Fruit fly (Drosophila melanogaster) whole organism, pupa: ENCODE measurements around the gene CheA7a.

Source experiments
- CG10348 ChIP-seq: fragments of 200-800 bp; sonication (Bioruptor generic); IDR thresholded peaks from 2 replicates; pipeline ENCODE4 v1.3.6; 2022; ENCODE audit warnings: missing biosample characterization, missing genetic modification characterization
- CG12605 ChIP-seq: fragments of 200-800 bp; sonication (Bioruptor generic); IDR thresholded peaks from 2 replicates; pipeline ENCODE4 v1.3.6; 2022; ENCODE audit warnings: missing biosample characterization, missing genetic modification characterization
- CG13204 ChIP-seq: fragments of 200-800 bp; sonication (Bioruptor generic); optimal IDR thresholded peaks from 2 replicates; lab custom pipeline; 2018; ENCODE audit warnings: missing biosample characterization, mild to moderate bottlenecking, missing genetic modification characterization, moderate library complexity
- CG14655 ChIP-seq: fragments of 200-800 bp; sonication (Bioruptor generic); optimal IDR thresholded peaks from 3 replicates; lab custom pipeline; 2017; ENCODE audit warnings: mild to moderate bottlenecking, missing biosample characterization, missing genetic modification reagents, missing genetic modification characterization
- CG15710 ChIP-seq: fragments of 200-800 bp; sonication (Bioruptor generic); optimal IDR thresholded peaks from 2 replicates; lab custom pipeline; 2018; ENCODE audit warnings: missing biosample characterization, mild to moderate bottlenecking, missing genetic modification characterization, moderate library complexity
- CG17806 ChIP-seq: fragments of 200-800 bp; sonication (Bioruptor generic); optimal IDR thresholded peaks from 2 replicates; lab custom pipeline; 2018; ENCODE audit warnings: missing biosample characterization, mild to moderate bottlenecking, missing genetic modification characterization, moderate library complexity
- CG32121 ChIP-seq: fragments of 200-800 bp; sonication (Bioruptor generic); IDR thresholded peaks from 2 replicates; pipeline ENCODE4 v1.3.6; 2022; ENCODE audit warnings: missing biosample characterization, missing genetic modification characterization
- CG34367 ChIP-seq: fragments of 200-800 bp; sonication (Bioruptor generic); optimal IDR thresholded peaks from 2 replicates; lab custom pipeline; 2018; ENCODE audit warnings: missing biosample characterization, mild to moderate bottlenecking, missing genetic modification characterization
- CG4496 ChIP-seq: fragments of 200-800 bp; sonication (Bioruptor generic); IDR thresholded peaks from 3 replicates; pipeline ENCODE4 v1.3.6; 2022; ENCODE audit warnings: missing biosample characterization, missing genetic modification characterization
- CG8159 ChIP-seq: fragments of 200-800 bp; sonication (Bioruptor generic); optimal IDR thresholded peaks from 3 replicates; lab custom pipeline; 2018; ENCODE audit warnings: missing biosample characterization, mild to moderate bottlenecking, missing genetic modification characterization, moderate library complexity
- CG8301 ChIP-seq: fragments of 200-800 bp; sonication (Bioruptor generic); optimal IDR thresholded peaks from 2 replicates; lab custom pipeline; 2018; ENCODE audit warnings: missing biosample characterization, mild to moderate bottlenecking, missing genetic modification characterization
- CG9948 ChIP-seq: fragments of 200-800 bp; sonication (Bioruptor generic); optimal IDR thresholded peaks from 2 replicates; lab custom pipeline; 2018; ENCODE audit warnings: missing biosample characterization, mild to moderate bottlenecking, missing genetic modification characterization, moderate library complexity
- D1 ChIP-seq: fragments of 200-800 bp; sonication (Bioruptor generic); optimal IDR thresholded peaks from 2 replicates; lab custom pipeline; 2018; ENCODE audit warnings: missing biosample characterization, mild to moderate bottlenecking, missing genetic modification characterization, moderate library complexity
- EcR ChIP-seq: fragments of 200-800 bp; sonication (Bioruptor generic); optimal IDR thresholded peaks from 3 replicates; lab custom pipeline; 2019; ENCODE audit warnings: missing biosample characterization, missing genetic modification characterization, mild to moderate bottlenecking, moderate library complexity, missing genetic modification reagents
- Ets98B ChIP-seq: fragments of 200-800 bp; sonication (Bioruptor generic); IDR thresholded peaks from 2 replicates; pipeline ENCODE4 v1.3.6; 2022; ENCODE audit warnings: missing biosample characterization, missing genetic modification characterization
- Pif1A ChIP-seq: fragments of 200-800 bp; sonication (Bioruptor generic); optimal IDR thresholded peaks from 3 replicates; lab custom pipeline; 2016; ENCODE audit warnings: missing biosample characterization, missing genetic modification characterization
- Pif1B ChIP-seq: fragments of 200-800 bp; sonication (Bioruptor generic); optimal IDR thresholded peaks from 3 replicates; lab custom pipeline; 2016; ENCODE audit warnings: missing biosample characterization, missing genetic modification characterization
- Snoo ChIP-seq: fragments of 200-800 bp; sonication (Bioruptor generic); optimal IDR thresholded peaks from 3 replicates; lab custom pipeline; 2017; ENCODE audit warnings: missing biosample characterization, mild to moderate bottlenecking, missing genetic modification characterization, inconsistent platforms
- fd96Ca ChIP-seq: fragments of 200-800 bp; sonication (Bioruptor generic); IDR thresholded peaks from 3 replicates; pipeline ENCODE4 v1.3.6; 2022; ENCODE audit warnings: missing biosample characterization, missing genetic modification characterization
- gl ChIP-seq: fragments of 200-800 bp; sonication (Bioruptor generic); optimal IDR thresholded peaks from 2 replicates; lab custom pipeline; 2018; ENCODE audit warnings: missing biosample characterization, mild to moderate bottlenecking, missing genetic modification characterization
- rn ChIP-seq: fragments of 200-800 bp; sonication (Bioruptor generic); IDR thresholded peaks from 2 replicates; pipeline ENCODE4 v1.3.6; 2022; ENCODE audit warnings: missing biosample characterization, missing genetic modification characterization

The CheA7a gene

dm6 chrX:7416953-7417352 lies 39.0 kb downstream of the CheA7a start, which contains the start of gene CG34337:
Gene CG34337, plus strand, starts transcription at chrX:7417253.
- TF ChIP-seq fd96Ca (GFP tag; lab: Robert Waterston, UW) (no peak), D1 (tag; lab: Kevin White, UChicago) (no peak), CG17806 (tag; lab: Kevin White, UChicago) (no peak), CG13204 (GFP tag; lab: Kevin White, UChicago) (no peak), Snoo (tag; lab: Kevin White, UChicago) (no peak), rn (GFP tag; lab: Robert Waterston, UW) (no peak), CG32121 (no peak), CG14655 (GFP tag; lab: Kevin White, UChicago) (no peak), CG10348 (GFP tag; lab: Robert Waterston, UW) (no peak), CG34367 (tag; lab: Kevin White, UChicago) (no peak), CG15710 (tag; lab: Kevin White, UChicago) (no peak), Ets98B (GFP tag; lab: Robert Waterston, UW) (no peak), Pif1A (GFP tag; lab: Kevin White, UChicago) (no peak), CG8159 (tag; lab: Kevin White, UChicago) (no peak), CG4496 (GFP tag; lab: Robert Waterston, UW) (no peak)
- TF ChIP-seq, all 21 proteins: peak for 0

DNA sequence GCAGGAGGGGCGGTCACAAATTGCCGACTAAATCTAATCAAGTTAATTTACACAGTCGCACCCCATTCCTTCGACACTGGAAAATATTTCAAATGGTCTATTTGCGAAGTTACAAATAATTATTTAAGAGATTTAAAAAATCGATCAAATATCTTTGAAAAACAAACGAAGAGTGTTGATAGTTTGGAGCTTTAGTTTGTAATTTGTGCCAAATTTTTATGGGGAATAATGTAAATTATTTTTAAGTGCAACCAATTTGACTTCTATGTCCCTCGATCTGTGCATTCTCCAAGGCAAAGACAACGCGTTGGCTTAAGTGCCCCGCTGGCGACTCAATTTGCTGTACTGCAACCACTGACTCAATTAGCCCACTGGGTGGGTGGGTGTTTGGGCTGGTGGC lies 39.9 kb downstream of the CheA7a start:
- TF ChIP-seq fd96Ca (GFP tag; lab: Robert Waterston, UW) (no peak), CG9948 (tag; lab: Kevin White, UChicago) (no peak), Pif1A (GFP tag; lab: Kevin White, UChicago) (no peak), CG34367 (tag; lab: Kevin White, UChicago) (no peak), CG4496 (GFP tag; lab: Robert Waterston, UW) (no peak), CG8301 (tag; lab: Kevin White, UChicago) (no peak), CG8159 (tag; lab: Kevin White, UChicago) (no peak), CG10348 (GFP tag; lab: Robert Waterston, UW) (no peak), CG12605 (GFP tag; lab: Robert Waterston, UW) (no peak), Pif1B (GFP tag; lab: Kevin White, UChicago) (no peak), Snoo (tag; lab: Kevin White, UChicago) (no peak), CG15710 (tag; lab: Kevin White, UChicago) (no peak), D1 (tag; lab: Kevin White, UChicago) (no peak), rn (GFP tag; lab: Robert Waterston, UW) (no peak), CG17806 (tag; lab: Kevin White, UChicago) (no peak), CG13204 (GFP tag; lab: Kevin White, UChicago) (no peak), CG14655 (GFP tag; lab: Kevin White, UChicago) (no peak), EcR (no peak)

DNA sequence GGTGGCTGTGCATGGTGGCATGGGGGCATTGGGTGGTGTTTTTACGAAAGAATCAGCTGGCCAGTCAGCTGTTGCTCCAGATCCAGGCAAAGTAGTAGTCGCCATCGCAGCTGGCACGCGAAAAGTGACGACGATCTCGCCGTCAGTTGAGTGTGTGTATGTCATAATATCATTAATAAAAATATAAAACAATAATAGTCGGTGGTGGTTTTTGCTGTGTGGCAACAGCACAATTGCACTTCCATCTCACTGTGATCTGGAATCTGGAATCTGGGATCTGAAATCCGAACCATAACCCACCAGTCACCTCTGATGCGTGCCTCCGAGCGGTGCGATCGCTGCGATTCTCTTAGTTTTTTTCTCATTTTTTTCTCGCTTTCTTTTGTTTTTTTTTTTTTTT lies 40.4 kb downstream of the CheA7a start, which contains the start of gene rumpel:
Gene rumpel (plus strand): TSS at position 301 of the 400 bp plus-strand sequence.
- TF ChIP-seq CG14655 (GFP tag; lab: Kevin White, UChicago) (no peak), gl (tag; lab: Kevin White, UChicago) (no peak), rn (GFP tag; lab: Robert Waterston, UW) (no peak), CG34367 (tag; lab: Kevin White, UChicago) (no peak), CG10348 (GFP tag; lab: Robert Waterston, UW) (no peak), CG9948 (tag; lab: Kevin White, UChicago) (no peak), Ets98B (GFP tag; lab: Robert Waterston, UW) (no peak), EcR (no peak)

- TF ChIP-seq CG32121 = no peak
- no peak for TF ChIP-seq CG8159 (tag; lab: Kevin White, UChicago)
- no peak for TF ChIP-seq gl (tag; lab: Kevin White, UChicago)
- TF ChIP-seq EcR = no peak
- no peak for TF ChIP-seq CG15710 (tag; lab: Kevin White, UChicago)
- no peak for TF ChIP-seq Snoo (tag; lab: Kevin White, UChicago)
- no peak for TF ChIP-seq Ets98B (GFP tag; lab: Robert Waterston, UW)
- TF ChIP-seq CG14655 (GFP tag; lab: Kevin White, UChicago) = no peak
- no peak for TF ChIP-seq CG17806 (tag; lab: Kevin White, UChicago)
- TF ChIP-seq D1 (tag; lab: Kevin White, UChicago) = no peak
Observed at dm6 chrX:7422577-7422976, 44.6 kb downstream of the CheA7a start.

- TF ChIP-seq gl (tag; lab: Kevin White, UChicago) (no peak), CG8301 (tag; lab: Kevin White, UChicago) (no peak), Ets98B (GFP tag; lab: Robert Waterston, UW) (no peak), CG34367 (tag; lab: Kevin White, UChicago) (no peak), CG17806 (tag; lab: Kevin White, UChicago) (no peak)
Observed at dm6 chrX:7424742-7425141, 46.8 kb downstream of the CheA7a start, which contains the start of gene CG15036. Gene CG15036, minus strand, starts transcription at chrX:7424842.

DNA sequence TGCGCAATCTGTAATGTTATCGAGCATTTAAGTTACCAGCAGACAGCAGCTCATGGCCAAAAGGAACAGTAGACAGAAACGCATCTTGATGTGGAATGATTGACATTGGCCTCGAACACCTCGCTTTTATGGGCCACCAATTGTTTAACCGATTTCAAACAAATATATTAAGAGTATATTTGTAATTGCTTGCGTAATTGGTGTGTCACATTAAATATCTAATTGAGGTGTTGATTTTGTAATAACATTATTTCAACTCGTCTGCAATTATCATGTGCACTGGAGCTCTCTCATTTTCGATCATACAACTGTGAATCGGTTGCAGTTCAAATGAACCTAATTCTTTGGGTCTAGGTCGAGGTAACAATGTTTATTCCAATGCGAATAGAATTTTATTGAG lies 47.7 kb downstream of the CheA7a start, which contains the start of gene CG32726:
Gene CG32726 (minus strand): TSS at position 101 of the 400 bp plus-strand sequence.
- TF ChIP-seq Pif1A (GFP tag; lab: Kevin White, UChicago) = no peak
- TF ChIP-seq EcR = no peak
